Worm (Caenorhabditis elegans) whole organism, early embryonic: ENCODE data around the gene sru-11.

Experiments used
- ama-1 ChIP-seq: fragments of 150-350 bp; optimal IDR thresholded peaks from 2 replicates; lab custom pipeline; 2014
- flt-1 ChIP-seq: fragments of 200-800 bp; sonication (Bioruptor generic); IDR thresholded peaks from 2 replicates; pipeline ENCODE4 v1.3.6; 2022; ENCODE audit warnings: missing genetic modification characterization, missing compliant biosample characterization
- hnd-1 ChIP-seq: sonication (generic microtip); optimal IDR thresholded peaks from 2 replicates; lab custom pipeline; 2016; ENCODE audit warnings: missing genetic modification characterization, missing compliant biosample characterization
- scrt-1 ChIP-seq: fragments of 200-800 bp; sonication (Bioruptor generic); IDR thresholded peaks from 2 replicates; pipeline ENCODE4 v1.3.6; 2022; ENCODE audit warnings: missing genetic modification characterization, missing compliant biosample characterization
- tbx-37 ChIP-seq: fragments of 200-800 bp; sonication (Bioruptor generic); conservative IDR thresholded peaks from 2 replicates; pipeline ENCODE4 v1.3.6; 2022; ENCODE audit warnings: missing genetic modification reagents, missing genetic modification characterization, missing compliant biosample characterization
- tra-4 ChIP-seq: sonication (generic microtip); optimal IDR thresholded peaks from 2 replicates; lab custom pipeline; 2017; ENCODE audit warnings: missing genetic modification characterization, missing compliant biosample characterization

ce11 chrIV:13591645-13592044 lies 6.9 kb downstream of the sru-11 start, which contains the start of gene tsp-5:
- no peak for TF ChIP-seq hnd-1
- no peak for TF ChIP-seq tbx-37 (GFP tag; lab: Robert Waterston, UW)
- TF ChIP-seq tra-4 (tag; lab: Kevin White, UChicago): no peak
- TF ChIP-seq flt-1 (GFP tag; lab: Robert Waterston, UW): no peak
- no peak for TF ChIP-seq ama-1
- TF ChIP-seq scrt-1: no peak
